Worm (Caenorhabditis elegans) whole organism, late embryonic: ENCODE results near the gene parn-1.

Source experiments
- K09A11.1 ChIP-seq: sonication (generic microtip); optimal IDR thresholded peaks from 2 replicates; lab custom pipeline; 2017; ENCODE audit warnings: antibody characterized with exemption, mild to moderate bottlenecking, missing genetic modification characterization, missing compliant biosample characterization; ENCODE audit not compliant: insufficient read depth
- ahr-1 ChIP-seq: sonication (generic microtip); optimal IDR thresholded peaks from 2 replicates; lab custom pipeline; 2016; ENCODE audit warnings: missing genetic modification characterization, missing compliant biosample characterization
- ama-1 ChIP-seq: fragments of 150-350 bp; optimal IDR thresholded peaks from 2 replicates; lab custom pipeline; 2014
- ceh-18 ChIP-seq: sonication (generic microtip); optimal IDR thresholded peaks from 2 replicates; lab custom pipeline; 2016; ENCODE audit warnings: missing genetic modification characterization, missing compliant biosample characterization
- ceh-2 ChIP-seq: sonication (generic microtip); optimal IDR thresholded peaks from 2 replicates; lab custom pipeline; 2016; ENCODE audit warnings: missing genotype, missing genetic modification characterization, missing compliant biosample characterization
- ceh-22 ChIP-seq: sonication (generic microtip); optimal IDR thresholded peaks from 2 replicates; lab custom pipeline; 2017; ENCODE audit warnings: missing biosample characterization, missing genetic modification characterization
- ceh-24 ChIP-seq: sonication (generic microtip); optimal IDR thresholded peaks from 2 replicates; lab custom pipeline; 2016; ENCODE audit warnings: mild to moderate bottlenecking, missing genetic modification characterization, missing compliant biosample characterization
- ceh-30 ChIP-seq: fragments of 150-350 bp; optimal IDR thresholded peaks from 2 replicates; lab custom pipeline; 2014; ENCODE audit warnings: missing biosample characterization, missing genetic modification characterization
- ceh-31 ChIP-seq: sonication (generic microtip); optimal IDR thresholded peaks from 2 replicates; lab custom pipeline; 2016; ENCODE audit warnings: missing genetic modification characterization, missing compliant biosample characterization
- ceh-45 ChIP-seq: fragments of 200-800 bp; sonication (Bioruptor generic); IDR thresholded peaks from 2 replicates; pipeline ENCODE4 v1.3.6; 2022; ENCODE audit warnings: missing genetic modification reagents, missing genetic modification characterization, missing compliant biosample characterization
- ceh-48 ChIP-seq: sonication (generic microtip); optimal IDR thresholded peaks from 2 replicates; lab custom pipeline; 2016; ENCODE audit warnings: missing genetic modification characterization, inconsistent platforms, missing compliant biosample characterization
- che-1 ChIP-seq: sonication (generic microtip); optimal IDR thresholded peaks from 2 replicates; lab custom pipeline; 2016; ENCODE audit warnings: mild to moderate bottlenecking, missing genetic modification characterization, missing compliant biosample characterization
- dmd-4 ChIP-seq: sonication (generic microtip); optimal IDR thresholded peaks from 2 replicates; lab custom pipeline; 2016; ENCODE audit warnings: borderline replicate concordance, missing genetic modification characterization, missing compliant biosample characterization
- dve-1 ChIP-seq: sonication (generic microtip); optimal IDR thresholded peaks from 2 replicates; lab custom pipeline; 2017; ENCODE audit warnings: antibody characterized with exemption, mild to moderate bottlenecking, missing genetic modification characterization, missing compliant biosample characterization
- elt-4 ChIP-seq: sonication (generic microtip); optimal IDR thresholded peaks from 2 replicates; lab custom pipeline; 2016; ENCODE audit warnings: missing genetic modification characterization, missing compliant biosample characterization
- ets-4 ChIP-seq: sonication (generic microtip); optimal IDR thresholded peaks from 2 replicates; lab custom pipeline; 2016; ENCODE audit warnings: missing genetic modification characterization, missing compliant biosample characterization
- eyg-1 ChIP-seq: sonication (generic microtip); optimal IDR thresholded peaks from 2 replicates; lab custom pipeline; 2016; ENCODE audit warnings: missing genotype, missing genetic modification characterization, missing compliant biosample characterization
- fax-1 ChIP-seq: sonication (generic microtip); optimal IDR thresholded peaks from 2 replicates; lab custom pipeline; 2016; ENCODE audit warnings: missing genotype, missing genetic modification characterization, missing compliant biosample characterization
- hlh-13 ChIP-seq: fragments of 200-800 bp; sonication (Bioruptor generic); optimal IDR thresholded peaks from 2 replicates; lab custom pipeline; 2018; ENCODE audit warnings: mild to moderate bottlenecking, missing genetic modification characterization, missing compliant biosample characterization
- hlh-30 ChIP-seq: sonication (generic microtip); optimal IDR thresholded peaks from 2 replicates; lab custom pipeline; 2017; ENCODE audit warnings: antibody characterized with exemption, missing genetic modification characterization, missing compliant biosample characterization; ENCODE audit not compliant: insufficient read depth
- hlh-8 ChIP-seq: sonication (generic microtip); optimal IDR thresholded peaks from 2 replicates; lab custom pipeline; 2016; ENCODE audit warnings: missing genotype, missing genetic modification characterization, missing compliant biosample characterization
- lim-6 ChIP-seq: sonication (generic microtip); optimal IDR thresholded peaks from 2 replicates; lab custom pipeline; 2016; ENCODE audit warnings: missing genetic modification characterization, missing compliant biosample characterization
- lin-11 ChIP-seq: fragments of 200-800 bp; sonication (Bioruptor generic); optimal IDR thresholded peaks from 2 replicates; lab custom pipeline; 2018; ENCODE audit warnings: mild to moderate bottlenecking, missing genetic modification characterization, missing compliant biosample characterization
- mec-3 ChIP-seq: sonication (generic microtip); optimal IDR thresholded peaks from 2 replicates; lab custom pipeline; 2016; ENCODE audit warnings: borderline replicate concordance, missing genetic modification characterization, missing compliant biosample characterization
- npax-4 ChIP-seq: sonication (generic microtip); optimal IDR thresholded peaks from 2 replicates; lab custom pipeline; 2016; ENCODE audit warnings: missing genetic modification characterization, missing compliant biosample characterization
- pat-9 ChIP-seq: fragments of 200-800 bp; sonication (Bioruptor generic); optimal IDR thresholded peaks from 2 replicates; lab custom pipeline; 2018; ENCODE audit warnings: mild to moderate bottlenecking, missing genetic modification characterization, moderate library complexity, missing compliant biosample characterization
- pha-2 ChIP-seq: sonication (generic microtip); optimal IDR thresholded peaks from 2 replicates; lab custom pipeline; 2017; ENCODE audit warnings: mild to moderate bottlenecking, missing genetic modification characterization, missing compliant biosample characterization
- sdc-2 ChIP-seq: sonication (generic microtip); optimal IDR thresholded peaks from 2 replicates; lab custom pipeline; 2016; ENCODE audit warnings: missing genotype, missing genetic modification characterization, missing compliant biosample characterization
- sox-2 ChIP-seq: fragments of 200-800 bp; sonication (Bioruptor generic); IDR thresholded peaks from 2 replicates; pipeline ENCODE4 v1.3.6; 2022; ENCODE audit warnings: missing genetic modification reagents, missing genetic modification characterization, missing compliant biosample characterization
- tbx-2 ChIP-seq: sonication (generic microtip); optimal IDR thresholded peaks from 2 replicates; lab custom pipeline; 2016; ENCODE audit warnings: missing genetic modification characterization, missing compliant biosample characterization
- tbx-7 ChIP-seq: sonication (generic microtip); optimal IDR thresholded peaks from 2 replicates; lab custom pipeline; 2016; ENCODE audit warnings: missing genotype, missing genetic modification characterization, missing compliant biosample characterization
- unc-42 ChIP-seq: sonication (generic microtip); optimal IDR thresholded peaks from 2 replicates; lab custom pipeline; 2016; ENCODE audit warnings: missing genotype, missing genetic modification characterization, missing compliant biosample characterization
- zip-5 ChIP-seq: sonication (generic microtip); optimal IDR thresholded peaks from 2 replicates; lab custom pipeline; 2016; ENCODE audit warnings: missing genetic modification characterization, missing compliant biosample characterization
- ztf-16 ChIP-seq: sonication (generic microtip); optimal IDR thresholded peaks from 2 replicates; lab custom pipeline; 2017; ENCODE audit warnings: missing genetic modification characterization, missing compliant biosample characterization

Gene parn-1

ce11 chrV:12663386-12663785, 31.7 kb downstream of the parn-1 start:
- TF ChIP-seq tbx-7 (tag; lab: Kevin White, UChicago) (no peak), tbx-2 (tag; lab: Kevin White, UChicago) (no peak), ceh-45 (no peak)

ce11 chrV:12661619-12662018, 33.4 kb downstream of the parn-1 start, which contains the start of gene W05B10.3:
Gene W05B10.3 (minus strand): TSS chrV:12661719.
- TF ChIP-seq eyg-1 (tag; lab: Kevin White, UChicago): no peak
- no peak for TF ChIP-seq ama-1 (lab: Kevin White, UChicago)
- TF ChIP-seq ceh-30 (tag; lab: Kevin White, UChicago): no peak
- no peak for TF ChIP-seq ceh-18 (tag; lab: Kevin White, UChicago)

- no peak for TF ChIP-seq pha-2 (tag; lab: Kevin White, UChicago)
- TF ChIP-seq ceh-2 (tag; lab: Kevin White, UChicago): no peak
- no peak for TF ChIP-seq hlh-30
- TF ChIP-seq mec-3 (tag; lab: Kevin White, UChicago): no peak
- no peak for TF ChIP-seq hlh-8 (tag; lab: Kevin White, UChicago)
- TF ChIP-seq sox-2 (GFP tag; lab: Robert Waterston, UW): no peak
- TF ChIP-seq pat-9 (tag; lab: Kevin White, UChicago): no peak
- no peak for TF ChIP-seq dve-1
- TF ChIP-seq hlh-13 (GFP tag; lab: Kevin White, UChicago): no peak
- TF ChIP-seq dmd-4 (tag; lab: Kevin White, UChicago): no peak
- no peak for TF ChIP-seq K09A11.1 (tag; lab: Kevin White, UChicago)
- TF ChIP-seq ceh-24 (tag; lab: Kevin White, UChicago): no peak
- TF ChIP-seq ahr-1 (tag; lab: Kevin White, UChicago): no peak
- TF ChIP-seq fax-1 (tag; lab: Kevin White, UChicago): no peak
Observed at ce11 chrV:12660280-12660818, 34.7 kb downstream of the parn-1 start, which contains the start of gene his-74. Gene his-74 (minus strand): TSS chrV:12660330.

DNA sequence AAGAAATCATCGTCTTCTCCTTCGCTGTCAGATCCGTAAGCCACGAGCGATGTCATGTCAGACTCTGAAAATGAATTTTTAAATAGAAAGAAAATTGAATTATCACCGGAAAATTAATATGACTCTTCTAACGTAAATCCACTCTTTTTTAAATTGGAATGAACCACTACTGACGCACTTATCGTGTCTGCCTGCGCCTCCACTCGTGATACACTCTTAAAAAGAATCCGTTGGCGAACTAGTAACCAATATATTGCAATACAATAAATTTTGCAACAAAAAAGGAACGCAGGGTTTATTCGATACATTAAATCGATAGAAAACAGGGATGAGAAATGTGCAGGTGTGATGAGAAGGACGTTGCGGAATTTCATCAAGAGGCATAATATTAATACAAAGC, 35.6 kb downstream of the parn-1 start, which contains the start of gene ccch-3:
TSS of gene ccch-3 (minus strand) at position 262 of the 400 bp plus-strand sequence.
- TF ChIP-seq ceh-48 (tag; lab: Kevin White, UChicago) (no peak), ztf-16 (peak; percentile 4), unc-42 (tag; lab: Kevin White, UChicago) (peak; percentile 83), hlh-30 (peak; percentile 37), fax-1 (tag; lab: Kevin White, UChicago) (no peak), lim-6 (tag; lab: Kevin White, UChicago) (no peak), ceh-18 (tag; lab: Kevin White, UChicago) (no peak), dmd-4 (tag; lab: Kevin White, UChicago) (no peak), ceh-31 (peak; percentile 14)

DNA sequence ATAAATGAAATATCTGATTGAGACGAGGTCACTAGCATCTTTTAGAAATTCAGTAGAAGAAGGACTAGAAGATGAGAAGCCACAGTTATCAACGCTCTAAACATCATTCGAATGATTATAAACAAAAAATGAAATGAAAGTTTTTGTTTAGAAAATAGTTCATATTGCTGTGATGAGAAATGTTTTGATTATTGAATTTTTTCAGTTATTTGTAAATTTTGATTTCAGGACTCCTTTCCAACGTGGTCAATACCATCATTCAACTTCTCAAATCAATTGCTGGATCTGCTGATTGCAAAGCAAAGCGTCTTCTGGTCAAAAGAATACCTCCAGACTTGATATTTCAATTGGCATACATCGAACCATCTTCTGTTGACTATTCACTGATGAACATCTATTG, 36.9 kb downstream of the parn-1 start, which contains the start of gene W05B10.6:
TSS of gene W05B10.6 (minus strand) at position 101 of the 400 bp plus-strand sequence.
- TF ChIP-seq npax-4 (tag; lab: Kevin White, UChicago): no peak
- TF ChIP-seq ets-4: no peak
- no peak for TF ChIP-seq elt-4 (tag; lab: Kevin White, UChicago)
- no peak for TF ChIP-seq zip-5 (tag; lab: Kevin White, UChicago)
- TF ChIP-seq sdc-2 (tag; lab: Kevin White, UChicago): no peak
- TF ChIP-seq che-1 (tag; lab: Kevin White, UChicago): no peak
- no peak for TF ChIP-seq ceh-22
- no peak for TF ChIP-seq lin-11 (tag; lab: Kevin White, UChicago)
